Fruit fly (Drosophila melanogaster) whole organism, embryonic: ENCODE measurements around the gene CG32483.
A peak's percentile ranks its signal among the peaks of the same experiment; 100 is the strongest.

Experiments
- Bteb2 ChIP-seq: fragments of 200-800 bp; sonication (Bioruptor generic); optimal IDR thresholded peaks from 2 replicates; lab custom pipeline; 2016; ENCODE audit warnings: missing biosample characterization, missing genetic modification characterization
- C15 ChIP-seq: fragments of 200-800 bp; sonication (Bioruptor generic); IDR thresholded peaks from 3 replicates; pipeline ENCODE4 v1.3.6; 2022; ENCODE audit warnings: missing biosample characterization, missing genetic modification characterization
- CG10274 ChIP-seq: fragments of 200-800 bp; sonication (Bioruptor generic); optimal IDR thresholded peaks from 3 replicates; lab custom pipeline; 2017; ENCODE audit warnings: missing biosample characterization, mild to moderate bottlenecking, missing genetic modification characterization
- CG10462 ChIP-seq: fragments of 200-800 bp; sonication (Bioruptor generic); optimal IDR thresholded peaks from 2 replicates; lab custom pipeline; 2016; ENCODE audit warnings: missing biosample characterization, missing genetic modification characterization
- CG1233 ChIP-seq: fragments of 200-800 bp; sonication (Bioruptor generic); optimal IDR thresholded peaks from 4 replicates; lab custom pipeline; 2018; ENCODE audit warnings: missing biosample characterization, mild to moderate bottlenecking, missing genetic modification characterization
- CG12942 ChIP-seq: fragments of 200-800 bp; sonication (Bioruptor generic); optimal IDR thresholded peaks from 3 replicates; lab custom pipeline; 2016; ENCODE audit warnings: missing biosample characterization, missing genetic modification characterization
- CG13287 ChIP-seq: fragments of 200-800 bp; sonication (Bioruptor generic); IDR thresholded peaks from 2 replicates; pipeline ENCODE4 v1.3.6; 2022; ENCODE audit warnings: missing biosample characterization, missing genetic modification characterization; ENCODE audit not compliant: partially characterized antibody
- CG13296 ChIP-seq: fragments of 200-800 bp; sonication (Bioruptor generic); optimal IDR thresholded peaks from 3 replicates; lab custom pipeline; 2018; ENCODE audit warnings: missing biosample characterization, mild to moderate bottlenecking, missing genetic modification characterization
- CG13894 ChIP-seq: fragments of 200-800 bp; sonication (Bioruptor generic); optimal IDR thresholded peaks from 3 replicates; lab custom pipeline; 2018; ENCODE audit warnings: missing biosample characterization, mild to moderate bottlenecking, missing genetic modification characterization, moderate library complexity
- CG14965 ChIP-seq: fragments of 200-800 bp; sonication (Bioruptor generic); optimal IDR thresholded peaks from 2 replicates; lab custom pipeline; 2016; ENCODE audit warnings: missing biosample characterization, missing genetic modification characterization, borderline replicate concordance
- CG1603 ChIP-seq: fragments of 200-800 bp; sonication (Bioruptor generic); optimal IDR thresholded peaks from 2 replicates; lab custom pipeline; 2019; ENCODE audit warnings: missing biosample characterization, mild to moderate bottlenecking, missing genetic modification characterization, moderate library complexity
- CG17328 ChIP-seq: fragments of 200-800 bp; sonication (Bioruptor generic); IDR thresholded peaks from 2 replicates; pipeline ENCODE4 v1.3.6; 2022; ENCODE audit warnings: missing biosample characterization, missing genetic modification characterization
- CG17385 ChIP-seq: fragments of 200-800 bp; sonication (Bioruptor generic); optimal IDR thresholded peaks from 3 replicates; lab custom pipeline; 2018; ENCODE audit warnings: missing biosample characterization, mild to moderate bottlenecking, missing genetic modification characterization
- CG34422 ChIP-seq: fragments of 200-800 bp; sonication (Bioruptor generic); IDR thresholded peaks from 3 replicates; pipeline ENCODE4 v1.3.6; 2022; ENCODE audit warnings: missing biosample characterization, missing genetic modification characterization
- CG6813 ChIP-seq: fragments of 200-800 bp; sonication (Bioruptor generic); optimal IDR thresholded peaks from 2 replicates; lab custom pipeline; 2017; ENCODE audit warnings: missing biosample characterization, missing genetic modification characterization, mild to moderate bottlenecking, moderate library complexity, missing genetic modification reagents
- CG7271 ChIP-seq: fragments of 200-800 bp; sonication (Bioruptor generic); optimal IDR thresholded peaks from 2 replicates; lab custom pipeline; 2018; ENCODE audit warnings: missing biosample characterization, mild to moderate bottlenecking, missing genetic modification characterization, moderate library complexity
- CG7357 ChIP-seq: fragments of 200-800 bp; sonication (Bioruptor generic); IDR thresholded peaks from 3 replicates; pipeline ENCODE4 v1.3.6; 2022; ENCODE audit warnings: missing biosample characterization, missing genetic modification characterization
- Dip2 ChIP-seq: fragments of 200-800 bp; sonication (Bioruptor generic); IDR thresholded peaks from 2 replicates; pipeline ENCODE4 v1.3.6; 2022; ENCODE audit warnings: missing biosample characterization, missing genetic modification characterization
- Doc3 ChIP-seq: fragments of 200-800 bp; sonication (Bioruptor generic); IDR thresholded peaks from 3 replicates; pipeline ENCODE4 v1.3.6; 2022; ENCODE audit warnings: missing biosample characterization, missing genetic modification characterization; ENCODE audit not compliant: partially characterized antibody
- HmgD ChIP-seq: fragments of 200-800 bp; sonication (Bioruptor generic); optimal IDR thresholded peaks from 3 replicates; lab custom pipeline; 2016; ENCODE audit warnings: missing biosample characterization, missing genetic modification characterization
- Hmx ChIP-seq: fragments of 200-800 bp; sonication (Bioruptor generic); optimal IDR thresholded peaks from 2 replicates; lab custom pipeline; 2016; ENCODE audit warnings: missing biosample characterization, missing genetic modification characterization
- Hr51 ChIP-seq, 2 experiments: fragments of 200-800 bp; sonication (Bioruptor generic); optimal IDR thresholded peaks; 2 replicates in 1 of 2; 3 replicates in 1 of 2; lab custom pipeline; 2016 to 2018; ENCODE audit warnings: missing biosample characterization in 2 of 2, missing genetic modification characterization in 2 of 2, mild to moderate bottlenecking in 1 of 2, moderate library complexity in 1 of 2
- Jarid2 ChIP-seq: fragments of 200-800 bp; sonication (Bioruptor generic); optimal IDR thresholded peaks from 3 replicates; lab custom pipeline; 2017; ENCODE audit warnings: mild to moderate bottlenecking, missing biosample characterization, missing genetic modification reagents, missing genetic modification characterization
- Mrtf ChIP-seq: fragments of 200-800 bp; sonication (Bioruptor generic); IDR thresholded peaks from 3 replicates; pipeline ENCODE4 v1.3.6; 2022; ENCODE audit warnings: missing biosample characterization, missing genetic modification characterization
- NC2α ChIP-seq: fragments of 200-800 bp; sonication (Bioruptor generic); optimal IDR thresholded peaks from 2 replicates; lab custom pipeline; 2016; ENCODE audit warnings: missing biosample characterization, missing genetic modification characterization
- Nf-YA ChIP-seq: fragments of 200-800 bp; sonication (Bioruptor generic); IDR thresholded peaks from 2 replicates; pipeline ENCODE4 v1.3.6; 2022; ENCODE audit warnings: missing biosample characterization, missing genetic modification characterization
- Opbp ChIP-seq: fragments of 200-800 bp; sonication (Bioruptor generic); IDR thresholded peaks from 3 replicates; pipeline ENCODE4 v1.3.6; 2022; ENCODE audit warnings: missing biosample characterization, missing genetic modification characterization; ENCODE audit not compliant: partially characterized antibody
- Ravus ChIP-seq: fragments of 200-800 bp; sonication (Bioruptor generic); IDR thresholded peaks from 2 replicates; pipeline ENCODE4 v1.3.6; 2022; ENCODE audit warnings: missing biosample characterization, missing genetic modification characterization
- Sin3A ChIP-seq: fragments of >200 bp; optimal IDR thresholded peaks from 2 replicates; lab custom pipeline; 2018
- Xrp1 ChIP-seq: fragments of 200-800 bp; sonication (Bioruptor generic); IDR thresholded peaks from 2 replicates; pipeline ENCODE4 v1.3.6; 2022; ENCODE audit warnings: missing biosample characterization, missing genetic modification characterization
- btn ChIP-seq: fragments of 200-800 bp; sonication (Bioruptor generic); optimal IDR thresholded peaks from 2 replicates; lab custom pipeline; 2016; ENCODE audit warnings: missing biosample characterization, missing genetic modification characterization
- crp ChIP-seq, 2 experiments: fragments of 200-800 bp; sonication (Bioruptor generic); optimal IDR thresholded peaks; 2 replicates in 1 of 2; 3 replicates in 1 of 2; lab custom pipeline; 2017; ENCODE audit warnings: missing biosample characterization in 2 of 2, missing genetic modification characterization in 2 of 2, mild to moderate bottlenecking in 1 of 2, moderate library complexity in 1 of 2
- dati ChIP-seq: fragments of 200-800 bp; sonication (Bioruptor generic); IDR thresholded peaks from 2 replicates; pipeline ENCODE4 v1.3.6; 2022; ENCODE audit warnings: missing biosample characterization, missing genetic modification characterization
- dm ChIP-seq: fragments of 200-800 bp; sonication (Bioruptor generic); optimal IDR thresholded peaks from 3 replicates; lab custom pipeline; 2016; ENCODE audit warnings: missing biosample characterization, missing genetic modification characterization
- eve ChIP-seq, 2 experiments: fragments of >200 bp; optimal IDR thresholded peaks; 2 replicates each; lab custom pipeline; 2017; ENCODE audit warnings: missing biosample characterization in 2 of 2, missing genetic modification characterization in 2 of 2
- fd102C ChIP-seq: fragments of 200-800 bp; sonication (Bioruptor generic); optimal IDR thresholded peaks from 2 replicates; lab custom pipeline; 2018; ENCODE audit warnings: missing biosample characterization, mild to moderate bottlenecking, missing genetic modification characterization, moderate library complexity
- gsb ChIP-seq: fragments of 200-800 bp; sonication (Bioruptor generic); IDR thresholded peaks from 2 replicates; pipeline ENCODE4 v1.3.6; 2022; ENCODE audit warnings: missing biosample characterization, missing genetic modification characterization
- ham ChIP-seq: fragments of 200-800 bp; sonication (Bioruptor generic); IDR thresholded peaks from 2 replicates; pipeline ENCODE4 v1.3.6; 2022; ENCODE audit warnings: missing biosample characterization, missing genetic modification characterization
- insv ChIP-seq, 2 experiments: fragments of 200-800 bp; sonication (Bioruptor generic); optimal IDR thresholded peaks; 3 replicates each; lab custom pipeline; 2016 to 2018; ENCODE audit warnings: missing biosample characterization in 2 of 2, missing genetic modification characterization in 2 of 2
- jumu ChIP-seq: fragments of 200-800 bp; sonication (Bioruptor generic); optimal IDR thresholded peaks from 3 replicates; lab custom pipeline; 2016; ENCODE audit warnings: missing biosample characterization, missing genetic modification characterization
- kni ChIP-seq: fragments of 200-800 bp; sonication (Bioruptor generic); optimal IDR thresholded peaks from 3 replicates; lab custom pipeline; 2017; ENCODE audit warnings: mild to moderate bottlenecking, missing biosample characterization, missing genetic modification reagents, missing genetic modification characterization
- lola ChIP-seq, 3 experiments: fragments of >200 bp in 2 of 3; fragments of 200-800 bp in 1 of 3; sonication (Bioruptor generic) in 1 of 3; optimal IDR thresholded peaks; 2 replicates each; lab custom pipeline; 2017 to 2019; ENCODE audit warnings: missing biosample characterization in 3 of 3, missing genetic modification characterization in 3 of 3, mild to moderate bottlenecking in 1 of 3, moderate library complexity in 1 of 3
- org-1 ChIP-seq: fragments of 200-800 bp; sonication (Bioruptor generic); optimal IDR thresholded peaks from 2 replicates; lab custom pipeline; 2017; ENCODE audit warnings: missing biosample characterization, missing genetic modification characterization
- phol ChIP-seq: fragments of 200-800 bp; sonication (Bioruptor generic); optimal IDR thresholded peaks from 3 replicates; lab custom pipeline; 2018; ENCODE audit warnings: missing biosample characterization, mild to moderate bottlenecking, missing genetic modification characterization, moderate library complexity
- row ChIP-seq: fragments of 200-800 bp; sonication (Bioruptor generic); IDR thresholded peaks from 3 replicates; pipeline ENCODE4 v1.3.6; 2022; ENCODE audit warnings: missing biosample characterization, missing genetic modification characterization
- ssp ChIP-seq: fragments of 200-800 bp; sonication (Bioruptor generic); IDR thresholded peaks from 2 replicates; pipeline ENCODE4 v1.3.6; 2022; ENCODE audit warnings: missing biosample characterization, missing genetic modification characterization
- tna ChIP-seq: fragments of 200-800 bp; sonication (Bioruptor generic); IDR thresholded peaks from 2 replicates; pipeline ENCODE4 v1.3.6; 2022; ENCODE audit warnings: missing biosample characterization, missing genetic modification characterization; ENCODE audit not compliant: partially characterized antibody
- yki ChIP-seq: fragments of >200 bp; optimal IDR thresholded peaks from 3 replicates; lab custom pipeline; 2018
- zfh1 ChIP-seq: fragments of 200-800 bp; sonication (Bioruptor generic); IDR thresholded peaks from 3 replicates; pipeline ENCODE4 v1.3.6; 2022; ENCODE audit warnings: missing biosample characterization, missing genetic modification characterization

CG32483 gene

DNA sequence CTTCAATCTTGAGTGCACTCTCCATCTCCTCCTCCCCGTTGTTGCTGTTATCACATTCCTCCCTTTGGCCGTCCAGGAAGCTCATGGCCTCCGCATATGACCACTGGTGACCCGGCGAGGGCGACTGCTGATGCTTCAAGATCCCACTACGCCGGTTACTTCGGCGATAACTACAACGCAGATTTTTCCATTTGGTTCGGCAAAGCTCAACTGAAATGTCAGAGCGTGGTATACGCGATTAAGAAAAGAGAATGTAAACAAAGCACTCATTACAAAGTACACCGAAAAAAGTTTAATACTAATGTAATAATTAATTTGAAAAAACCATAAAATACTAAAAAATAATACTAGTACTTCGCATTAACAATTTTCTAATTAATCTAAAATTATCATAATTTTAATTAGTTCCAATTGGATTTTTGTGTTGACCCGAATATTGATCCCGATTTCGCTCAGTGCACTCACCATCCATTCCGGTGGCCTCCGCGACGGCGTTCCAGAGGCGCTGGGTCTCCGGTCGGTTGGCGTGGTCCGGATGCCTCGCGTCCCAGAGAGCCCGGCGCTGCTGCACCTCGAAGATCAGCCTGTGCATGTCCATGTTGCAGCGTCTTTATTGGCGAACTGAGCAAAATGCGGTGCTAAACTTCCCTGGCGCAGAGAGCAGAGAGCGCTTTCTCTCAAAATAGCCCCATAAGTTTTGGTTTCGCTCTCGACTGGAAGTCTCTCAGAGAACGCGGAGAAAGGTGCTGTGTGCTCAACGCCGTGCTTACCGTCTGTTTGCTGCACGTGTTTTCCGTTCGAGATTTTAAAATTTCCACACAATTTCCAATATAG lies 48.9 kb upstream of the CG32483 start (continued):
- TF ChIP-seq Bteb2 (peak; percentile 44), Doc3 (GFP tag; lab: Robert Waterston, UW) (no peak), C15 (GFP tag; lab: Robert Waterston, UW) (peak; percentile 80; the same call in 2 of the 3 replicates), CG1233 (GFP tag; lab: Kevin White, UChicago) (peak; percentile 91), HmgD (GFP tag; lab: Kevin White, UChicago) (no peak), dm (GFP tag; lab: Kevin White, UChicago) (no peak), kni (GFP tag; lab: Kevin White, UChicago) (peak; percentile 58), btn (GFP tag; lab: Kevin White, UChicago) (peak; percentile 8), CG17328 (peak; percentile 95), eve (GFP tag; optimal IDR thresholded peaks at IDR 0.05; lab: Kevin White, UChicago) (no peak), CG12942 (GFP tag; lab: Kevin White, UChicago) (peak; percentile 88), Hmx (peak; percentile 16), CG14965 (GFP tag; lab: Kevin White, UChicago) (no peak), tna (GFP tag; lab: Robert Waterston, UW) (no peak), Opbp (no peak), CG34422 (GFP tag; lab: Robert Waterston, UW) (peak; percentile 94), Jarid2 (peak; percentile 73), CG10462 (GFP tag; lab: Kevin White, UChicago) (peak; percentile 85), ham (peak; percentile 62; the same call in 1 of the 2 replicates), Xrp1 (GFP tag; lab: Robert Waterston, UW) (peak; percentile 96), Dip2 (no peak), Ravus (peak; percentile 66), zfh1 (GFP tag; lab: Robert Waterston, UW) (peak; percentile 94), CG6813 (GFP tag; lab: Kevin White, UChicago) (peak; percentile 91), CG13287 (GFP tag; lab: Robert Waterston, UW) (no peak), insv (GFP tag; optimal IDR thresholded peaks at IDR 0.05; lab: Kevin White, UChicago) (peak in 1 of 2 experiments; percentile 66), Nf-YA (GFP tag; lab: Robert Waterston, UW) (peak; percentile 86), CG7357 (GFP tag; lab: Robert Waterston, UW) (peak; percentile 79), crp (GFP tag; optimal IDR thresholded peaks at IDR 0.05; lab: Kevin White, UChicago) (peak in 1 of 2 experiments; percentile 50), CG7271 (tag; lab: Kevin White, UChicago) (peak; percentile 54), org-1 (peak; percentile 81), CG1603 (peak; percentile 71), yki (lab: Kevin White, UChicago) (peak; percentile 83), Sin3A (lab: Kevin White, UChicago) (no peak), NC2α (GFP tag; lab: Kevin White, UChicago) (no peak), CG13296 (GFP tag; lab: Kevin White, UChicago) (peak; percentile 86), row (peak; percentile 93), phol (tag; lab: Kevin White, UChicago) (peak; percentile 94), CG17385 (GFP tag; lab: Kevin White, UChicago) (peak; percentile 89), jumu (GFP tag; lab: Kevin White, UChicago) (peak; percentile 35), CG13894 (tag; lab: Kevin White, UChicago) (peak; percentile 63), Hr51 (GFP tag; optimal IDR thresholded peaks at IDR 0.05; lab: Kevin White, UChicago) (peak; percentile 42 to 92), gsb (GFP tag; lab: Robert Waterston, UW) (peak; percentile 80), ssp (GFP tag; lab: Robert Waterston, UW) (peak; percentile 82), dati (GFP tag; lab: Robert Waterston, UW) (peak; percentile 59; the same call in 1 of the 2 replicates), fd102C (no peak), CG10274 (GFP tag; lab: Kevin White, UChicago) (peak; percentile 75), lola (GFP tag; optimal IDR thresholded peaks at IDR 0.05; lab: Kevin White, UChicago) (peak in 1 of 3 experiments; percentile 95), Mrtf (GFP tag; lab: Robert Waterston, UW) (peak; percentile 85)
